Worm (Caenorhabditis elegans): ENCODE measurements around the gene Y42A5A.1.

Y42A5A.1 gene

DNA sequence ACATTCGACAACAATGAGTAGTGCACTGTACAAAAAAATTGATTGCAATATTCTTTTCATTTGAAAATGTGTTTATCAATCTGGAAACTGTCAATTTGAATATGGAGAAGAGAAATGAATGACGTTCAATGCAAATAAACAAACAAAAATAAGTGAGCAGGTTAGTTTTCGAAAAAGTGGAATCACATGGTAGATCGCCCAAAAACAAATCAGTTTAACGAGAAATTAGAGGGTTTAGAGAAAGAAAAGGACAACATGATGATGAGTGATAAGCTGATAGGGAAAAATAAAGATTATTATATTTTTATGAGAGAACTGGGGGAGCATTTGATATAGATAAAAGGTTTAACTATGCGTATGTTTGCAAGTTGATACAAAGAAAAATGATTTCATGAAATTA lies 18.5 kb upstream of the Y42A5A.1 start, which contains the start of gene T04C12.8 (continued):
- TF ChIP-seq unc-130 (tag; optimal IDR thresholded peaks at IDR 0.05) = no peak
- TF ChIP-seq aha-1 (tag; optimal IDR thresholded peaks at IDR 0.05) = no peak
- peak; percentile 78 for TF ChIP-seq dsc-1 (tag; optimal IDR thresholded peaks at IDR 0.05)
- TF ChIP-seq unc-62 (GFP tag; optimal IDR thresholded peaks at IDR 0.05) = no peak
- TF ChIP-seq hlh-4 (tag; optimal IDR thresholded peaks at IDR 0.05) = no peak
- TF ChIP-seq nhr-71 (tag; optimal IDR thresholded peaks at IDR 0.05) = peak; percentile 51
- 0 out of 2 replicates have a peak, but pooled peaks have one; percentile 10 for TF ChIP-seq nhr-19 (GFP tag; conservative IDR thresholded peaks at IDR 0.05)
- TF ChIP-seq pqm-1 (tag; optimal IDR thresholded peaks at IDR 0.05) = peak; percentile 24
- TF ChIP-seq ceh-63 (GFP tag; optimal IDR thresholded peaks at IDR 0.05) = no peak

DNA sequence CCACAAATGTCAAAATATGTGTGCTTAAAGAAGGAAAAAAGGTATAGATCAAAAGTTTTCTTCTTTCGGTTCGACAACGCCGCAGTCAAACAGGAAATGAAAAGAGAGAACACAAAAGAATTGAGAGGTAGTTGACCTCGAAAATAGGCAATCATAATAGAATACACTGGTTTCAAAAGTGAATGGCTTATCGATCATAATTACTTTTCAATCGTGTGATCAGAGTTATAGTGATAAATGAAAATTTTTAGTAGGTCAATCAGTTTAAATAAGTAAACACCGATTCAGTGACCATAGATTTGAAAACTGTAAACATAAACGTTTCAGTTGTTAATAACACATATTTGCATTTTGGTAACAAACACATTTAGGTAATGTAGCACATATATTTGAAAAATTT lies 17.4 kb upstream of the Y42A5A.1 start:
- no peak for TF ChIP-seq nhr-77 (tag; optimal IDR thresholded peaks at IDR 0.05)
- TF ChIP-seq ztf-4 (tag; optimal IDR thresholded peaks at IDR 0.05) = no peak
- TF ChIP-seq ets-5 (GFP tag; IDR thresholded peaks at IDR 0.05) = no peak
- no peak for TF ChIP-seq nhr-237 (tag; optimal IDR thresholded peaks at IDR 0.05)
- TF ChIP-seq dsc-1 (tag; optimal IDR thresholded peaks at IDR 0.05) = no peak
- TF ChIP-seq skn-1 (tag; optimal IDR thresholded peaks at IDR 0.05) = no peak
- no peak for TF ChIP-seq ces-1 (GFP tag; optimal IDR thresholded peaks at IDR 0.05)
- no peak for TF ChIP-seq mep-1 (tag; optimal IDR thresholded peaks at IDR 0.05)
- no peak for TF ChIP-seq xbp-1 (tag; optimal IDR thresholded peaks at IDR 0.05)
- TF ChIP-seq egl-27 (tag; optimal IDR thresholded peaks at IDR 0.05) = no peak
- TF ChIP-seq nhr-47 (tag; optimal IDR thresholded peaks at IDR 0.05) = no peak
- no peak for TF ChIP-seq mef-2 (tag; optimal IDR thresholded peaks at IDR 0.05)
- TF ChIP-seq tbx-2 (tag; optimal IDR thresholded peaks at IDR 0.05) = no peak
- no peak for TF ChIP-seq hpl-2 (GFP tag; optimal IDR thresholded peaks at IDR 0.05)
- TF ChIP-seq jun-1 (tag; optimal IDR thresholded peaks at IDR 0.05) = no peak
- no peak for TF ChIP-seq pag-3 (tag; optimal IDR thresholded peaks at IDR 0.05; ENCODE audit: borderline replicate concordance, insufficient read depth)
- TF ChIP-seq fkh-4 (tag; optimal IDR thresholded peaks at IDR 0.05; ENCODE audit: borderline replicate concordance) = no peak
- TF ChIP-seq lin-14 (GFP tag; optimal IDR thresholded peaks at IDR 0.05) = peak; percentile 63
- no peak for TF ChIP-seq fos-1 (tag; optimal IDR thresholded peaks at IDR 0.05)
- no peak for TF ChIP-seq unc-62 (GFP tag; optimal IDR thresholded peaks at IDR 0.05)
- TF ChIP-seq nhr-76 (tag; optimal IDR thresholded peaks at IDR 0.05) = no peak
- TF ChIP-seq C16A3.4 (tag; optimal IDR thresholded peaks at IDR 0.05) = peak; percentile 20
- no peak for TF ChIP-seq mdl-1 (tag; optimal IDR thresholded peaks at IDR 0.05)
- TF ChIP-seq efl-1 (optimal IDR thresholded peaks at IDR 0.05) = no peak
- no peak for TF ChIP-seq efl-1 (GFP tag; optimal IDR thresholded peaks at IDR 0.05 in 1 of 2)
- no peak for TF ChIP-seq unc-98 (GFP tag; IDR thresholded peaks at IDR 0.05)
- no peak for TF ChIP-seq nhr-90 (tag; optimal IDR thresholded peaks at IDR 0.05; ENCODE audit: poor library complexity)
- no peak for TF ChIP-seq pax-3 (tag; optimal IDR thresholded peaks at IDR 0.05)
- no peak for TF ChIP-seq tlp-1 (tag; optimal IDR thresholded peaks at IDR 0.05)
- TF ChIP-seq F16B12.6 (tag; optimal IDR thresholded peaks at IDR 0.05) = no peak
- TF ChIP-seq nhr-20 (tag; optimal IDR thresholded peaks at IDR 0.05) = peak; percentile 16
- no peak for TF ChIP-seq lir-3 (tag; optimal IDR thresholded peaks at IDR 0.05; ENCODE audit: poor library complexity)
- TF ChIP-seq dpl-1 (GFP tag; optimal IDR thresholded peaks at IDR 0.05) = no peak
- TF ChIP-seq pqm-1 (tag; optimal IDR thresholded peaks at IDR 0.05) = no peak
- no peak for TF ChIP-seq fkh-10 (GFP tag; optimal IDR thresholded peaks at IDR 0.05)
- TF ChIP-seq C04F5.9 (tag; optimal IDR thresholded peaks at IDR 0.05) = no peak
- TF ChIP-seq nhr-28 (tag; optimal IDR thresholded peaks at IDR 0.05) = no peak
- no peak for TF ChIP-seq hlh-17 (GFP tag; optimal IDR thresholded peaks at IDR 0.05; ENCODE audit: borderline replicate concordance)
- TF ChIP-seq nhr-85 (tag) = peak; percentile 73
- no peak for TF ChIP-seq unc-30 (tag; optimal IDR thresholded peaks at IDR 0.05)
- no peak for TF ChIP-seq zip-4 (GFP tag; optimal IDR thresholded peaks at IDR 0.05)
- no peak for TF ChIP-seq ceh-63 (GFP tag; optimal IDR thresholded peaks at IDR 0.05)
- no peak for TF ChIP-seq ceh-82 (tag; optimal IDR thresholded peaks at IDR 0.05)
- TF ChIP-seq nhr-11 (tag; optimal IDR thresholded peaks at IDR 0.05) = no peak
- TF ChIP-seq lsy-2 (tag; optimal IDR thresholded peaks at IDR 0.05) = no peak
- TF ChIP-seq nhr-84 (tag; optimal IDR thresholded peaks at IDR 0.05) = no peak
- no peak for TF ChIP-seq efl-3 (GFP tag; optimal IDR thresholded peaks at IDR 0.05)
